Worm (Caenorhabditis elegans) whole organism, L1 larva: ENCODE results near the gene K09E2.3.

ENCODE experiments used
- C04F5.9 ChIP-seq: sonication (generic microtip); optimal IDR thresholded peaks from 2 replicates; lab custom pipeline; 2016; ENCODE audit warnings: missing genetic modification characterization, missing compliant biosample characterization
- C16A3.4 ChIP-seq: fragments of 150-350 bp; optimal IDR thresholded peaks from 2 replicates; lab custom pipeline; 2014; ENCODE audit warnings: missing biosample characterization, missing genetic modification characterization
- F16B12.6 ChIP-seq: fragments of 150-350 bp; optimal IDR thresholded peaks from 2 replicates; lab custom pipeline; 2014; ENCODE audit warnings: missing biosample characterization, missing genetic modification characterization
- Y116A8C.19 ChIP-seq: sonication (generic microtip); optimal IDR thresholded peaks from 2 replicates; lab custom pipeline; 2016; ENCODE audit warnings: missing compliant biosample characterization, missing genetic modification characterization, borderline replicate concordance
- blmp-1 ChIP-seq: fragments of 150-350 bp; optimal IDR thresholded peaks from 2 replicates; lab custom pipeline; 2014; ENCODE audit warnings: missing biosample characterization, missing genetic modification characterization
- ceh-8 ChIP-seq: fragments of 200-800 bp; sonication (Bioruptor generic); optimal IDR thresholded peaks from 2 replicates; lab custom pipeline; 2018; ENCODE audit warnings: mild to moderate bottlenecking, missing genetic modification characterization, moderate library complexity, missing compliant biosample characterization
- ceh-82 ChIP-seq, 3 experiments: fragments of 150-350 bp in 1 of 3; sonication (generic microtip) in 2 of 3; optimal IDR thresholded peaks; 2 replicates each; lab custom pipeline; 2014 to 2017; ENCODE audit warnings: missing biosample characterization in 3 of 3, missing genetic modification characterization in 3 of 3
- ceh-88 ChIP-seq: fragments of 200-800 bp; sonication (Bioruptor generic); IDR thresholded peaks from 2 replicates; pipeline ENCODE4 v1.3.6; 2022; ENCODE audit warnings: missing genetic modification characterization, missing compliant biosample characterization
- ceh-90 ChIP-seq: sonication (generic microtip); optimal IDR thresholded peaks from 2 replicates; lab custom pipeline; 2016; ENCODE audit warnings: missing genetic modification characterization, missing compliant biosample characterization
- ces-1 ChIP-seq: fragments of 150-350 bp; optimal IDR thresholded peaks from 2 replicates; lab custom pipeline; 2014; ENCODE audit warnings: missing biosample characterization, missing genetic modification reagents, missing genetic modification characterization
- dpl-1 ChIP-seq, 3 experiments: fragments of 150-350 bp in 2 of 3; sonication (generic microtip) in 1 of 3; optimal IDR thresholded peaks; 2 replicates each; lab custom pipeline; 2014 to 2017; ENCODE audit warnings: missing biosample characterization in 3 of 3, missing genetic modification characterization in 3 of 3, missing genetic modification reagents in 3 of 3
- dsc-1 ChIP-seq: sonication (generic microtip); optimal IDR thresholded peaks from 2 replicates; lab custom pipeline; 2016; ENCODE audit warnings: mild to moderate bottlenecking, missing genetic modification characterization, missing compliant biosample characterization
- efl-1 ChIP-seq, 4 experiments: fragments of 150-350 bp; optimal IDR thresholded peaks in 3 of 4; peaks in 1 of 4; 1 replicate in 1 of 4; 2 replicates in 3 of 4; lab custom pipeline; 2014; ENCODE audit warnings: missing biosample characterization in 2 of 4, missing genetic modification characterization in 2 of 4, missing genetic modification reagents in 2 of 4
- elt-2 ChIP-seq: sonication (generic microtip); optimal IDR thresholded peaks from 2 replicates; lab custom pipeline; 2016; ENCODE audit warnings: missing genetic modification characterization, mild to moderate bottlenecking, inconsistent platforms, missing compliant biosample characterization, missing genetic modification reagents
- elt-3 ChIP-seq, 6 experiments: fragments of 150-350 bp in 1 of 6; sonication (generic microtip); optimal IDR thresholded peaks; 2 replicates each; lab custom pipeline; 2017 to 2018; ENCODE audit warnings: missing biosample characterization in 6 of 6, missing genetic modification characterization in 6 of 6, inconsistent platforms in 1 of 6
- fkh-10 ChIP-seq: sonication (generic microtip); optimal IDR thresholded peaks from 2 replicates; lab custom pipeline; 2017; ENCODE audit warnings: missing biosample characterization, missing genetic modification reagents, missing genetic modification characterization
- fkh-4 ChIP-seq: sonication (generic microtip); optimal IDR thresholded peaks from 2 replicates; lab custom pipeline; 2016; ENCODE audit warnings: missing compliant biosample characterization, missing genetic modification characterization, borderline replicate concordance
- grh-1 ChIP-seq: fragments of 200-800 bp; sonication (Bioruptor generic); IDR thresholded peaks from 2 replicates; pipeline ENCODE4 v1.3.6; 2022; ENCODE audit warnings: missing genetic modification reagents, missing genetic modification characterization, missing compliant biosample characterization
- lin-14 ChIP-seq: fragments of 200-800 bp; sonication (Bioruptor generic); optimal IDR thresholded peaks from 2 replicates; lab custom pipeline; 2018; ENCODE audit warnings: mild to moderate bottlenecking, missing genetic modification characterization, moderate library complexity, missing compliant biosample characterization
- lin-35 ChIP-seq, 2 experiments: fragments of 150-350 bp; optimal IDR thresholded peaks; 2 replicates each; lab custom pipeline; 2014; ENCODE audit warnings: missing biosample characterization in 2 of 2, missing genetic modification characterization in 2 of 2, missing genetic modification reagents in 2 of 2
- lir-3 ChIP-seq: sonication (generic microtip); optimal IDR thresholded peaks from 2 replicates; lab custom pipeline; 2016; ENCODE audit warnings: mild to moderate bottlenecking, missing genetic modification characterization, moderate library complexity, missing compliant biosample characterization; ENCODE audit not compliant: poor library complexity
- lsy-2 ChIP-seq, 2 experiments: fragments of 150-350 bp; optimal IDR thresholded peaks; 2 replicates each; lab custom pipeline; 2014; ENCODE audit warnings: missing biosample characterization in 2 of 2, missing genetic modification characterization in 2 of 2
- mdl-1 ChIP-seq, 2 experiments: fragments of 150-350 bp; optimal IDR thresholded peaks; 2 replicates each; lab custom pipeline; 2014 to 2017; ENCODE audit warnings: missing biosample characterization in 2 of 2, missing genetic modification characterization in 2 of 2, inconsistent platforms in 1 of 2
- mep-1 ChIP-seq: fragments of 150-350 bp; optimal IDR thresholded peaks from 2 replicates; lab custom pipeline; 2014; ENCODE audit warnings: missing biosample characterization, missing genetic modification characterization
- nhr-11 ChIP-seq: fragments of 150-350 bp; optimal IDR thresholded peaks from 2 replicates; lab custom pipeline; 2014; ENCODE audit warnings: missing biosample characterization, missing genetic modification characterization
- nhr-19 ChIP-seq: fragments of 200-800 bp; sonication (Bioruptor generic); conservative IDR thresholded peaks from 2 replicates; pipeline ENCODE4 v1.3.6; 2022; ENCODE audit warnings: missing genetic modification characterization, missing compliant biosample characterization
- nhr-20 ChIP-seq: sonication (generic microtip); optimal IDR thresholded peaks from 2 replicates; lab custom pipeline; 2016; ENCODE audit warnings: mild to moderate bottlenecking, missing genetic modification characterization, missing compliant biosample characterization
- nhr-47 ChIP-seq: sonication (generic microtip); optimal IDR thresholded peaks from 2 replicates; lab custom pipeline; 2016; ENCODE audit warnings: mild to moderate bottlenecking, missing genetic modification characterization, moderate library complexity, missing compliant biosample characterization
- nhr-71 ChIP-seq: sonication (generic microtip); optimal IDR thresholded peaks from 2 replicates; lab custom pipeline; 2016; ENCODE audit warnings: mild to moderate bottlenecking, missing genetic modification characterization, moderate library complexity, missing compliant biosample characterization
- nhr-85 ChIP-seq: sonication (generic microtip); peaks from one replicate; lab custom pipeline; 2016; ENCODE audit warnings: missing genetic modification characterization, inconsistent platforms, missing compliant biosample characterization
- nhr-90 ChIP-seq: sonication (generic microtip); optimal IDR thresholded peaks from 2 replicates; lab custom pipeline; 2016; ENCODE audit warnings: mild to moderate bottlenecking, missing genetic modification characterization, missing compliant biosample characterization; ENCODE audit not compliant: poor library complexity
- pag-3 ChIP-seq: sonication (generic microtip); optimal IDR thresholded peaks from 2 replicates; lab custom pipeline; 2017; ENCODE audit warnings: missing genetic modification characterization, mild to moderate bottlenecking, missing compliant biosample characterization, antibody characterized with exemption, borderline replicate concordance; ENCODE audit not compliant: insufficient read depth
- skn-1 ChIP-seq: fragments of 150-350 bp; optimal IDR thresholded peaks from 2 replicates; lab custom pipeline; 2014; ENCODE audit warnings: missing biosample characterization, missing genetic modification characterization
- snpc-4 ChIP-seq: fragments of 150-350 bp; optimal IDR thresholded peaks from 2 replicates; lab custom pipeline; 2014; ENCODE audit warnings: missing biosample characterization, missing genetic modification characterization
- snu-23 ChIP-seq: sonication (generic microtip); optimal IDR thresholded peaks from 2 replicates; lab custom pipeline; 2016; ENCODE audit warnings: missing genetic modification characterization, missing compliant biosample characterization
- sup-37 ChIP-seq: fragments of 200-800 bp; sonication (Bioruptor generic); optimal IDR thresholded peaks from 2 replicates; lab custom pipeline; 2018; ENCODE audit warnings: mild to moderate bottlenecking, missing genetic modification characterization, missing compliant biosample characterization
- swsn-7 ChIP-seq: sonication (generic microtip); optimal IDR thresholded peaks from 2 replicates; lab custom pipeline; 2016; ENCODE audit warnings: missing genetic modification characterization, missing compliant biosample characterization
- tbx-2 ChIP-seq: sonication (generic microtip); optimal IDR thresholded peaks from 2 replicates; lab custom pipeline; 2016; ENCODE audit warnings: missing genetic modification characterization, missing compliant biosample characterization
- unc-130 ChIP-seq: fragments of 150-350 bp; optimal IDR thresholded peaks from 2 replicates; lab custom pipeline; 2017; ENCODE audit warnings: missing biosample characterization, missing genetic modification characterization, inconsistent platforms
- unc-62 ChIP-seq: fragments of 150-350 bp; optimal IDR thresholded peaks from 2 replicates; lab custom pipeline; 2014; ENCODE audit warnings: missing biosample characterization, missing genetic modification reagents, missing genetic modification characterization
- unc-98 ChIP-seq: fragments of 200-800 bp; sonication (Bioruptor generic); IDR thresholded peaks from 2 replicates; pipeline ENCODE4 v1.3.6; 2022; ENCODE audit warnings: missing genetic modification characterization, missing compliant biosample characterization

Gene K09E2.3

DNA sequence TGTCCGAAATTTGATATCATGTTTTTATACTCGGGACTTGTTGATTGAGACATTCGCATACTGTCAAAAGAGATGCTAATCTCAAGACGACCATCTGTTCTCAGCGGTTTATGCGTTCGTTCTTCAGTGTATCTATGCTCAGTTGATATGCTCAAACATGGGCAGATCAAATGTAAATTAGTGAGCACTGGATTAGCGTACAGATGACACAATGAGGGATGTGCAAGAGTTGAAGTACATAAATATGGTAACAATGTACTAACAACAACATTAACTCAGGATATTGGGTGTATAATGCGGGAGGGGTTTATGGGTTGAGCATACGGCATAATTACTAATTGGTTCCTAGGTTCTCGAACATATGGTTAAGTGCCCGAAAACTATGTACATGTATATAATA is 10.4 kb upstream of the K09E2.3 start:
- TF ChIP-seq efl-1 (optimal IDR thresholded peaks at IDR 0.05; lab: Kevin White, UChicago), result no peak
- no peak for TF ChIP-seq efl-1 (GFP tag; optimal IDR thresholded peaks at IDR 0.05 in 1 of 2; lab: Kevin White, UChicago)
- TF ChIP-seq unc-98 (GFP tag; lab: Robert Waterston, UW), result no peak
- no peak for TF ChIP-seq pag-3 (tag; lab: Kevin White, UChicago)
- TF ChIP-seq mdl-1 (tag; optimal IDR thresholded peaks at IDR 0.05; lab: Kevin White, UChicago), result no peak
- TF ChIP-seq unc-130, result no peak
- TF ChIP-seq fkh-10 (GFP tag; lab: Kevin White, UChicago), result no peak
- no peak for TF ChIP-seq ceh-90 (tag; lab: Kevin White, UChicago)
- TF ChIP-seq Y116A8C.19 (tag; lab: Kevin White, UChicago), result no peak
- no peak for TF ChIP-seq dsc-1 (tag; lab: Kevin White, UChicago)
- no peak for TF ChIP-seq fkh-4 (tag; lab: Kevin White, UChicago)
- TF ChIP-seq F16B12.6 (tag; lab: Kevin White, UChicago), result no peak

ce11 chrX:8674514-8674913 is 1.6 kb downstream of the K09E2.3 start:
- TF ChIP-seq mep-1 (tag; lab: Kevin White, UChicago) (peak; percentile 47), efl-1 (optimal IDR thresholded peaks at IDR 0.05; lab: Kevin White, UChicago) (no peak), efl-1 (GFP tag; optimal IDR thresholded peaks at IDR 0.05 in 1 of 2; lab: Kevin White, UChicago) (peak in 1 of 2 experiments; percentile 95), nhr-71 (peak; percentile 87), dpl-1 (GFP tag; optimal IDR thresholded peaks at IDR 0.05; lab: Kevin White, UChicago) (peak in 2 of 3 experiments; percentile 14 to 39), blmp-1 (tag; lab: Kevin White, UChicago) (peak; percentile 15), pag-3 (tag; lab: Kevin White, UChicago) (peak; percentile 24), skn-1 (tag; lab: Kevin White, UChicago) (no peak), C16A3.4 (tag; lab: Kevin White, UChicago) (peak; percentile 5), ces-1 (GFP tag; lab: Kevin White, UChicago) (no peak), unc-62 (GFP tag; lab: Kevin White, UChicago) (no peak), nhr-47 (tag; lab: Kevin White, UChicago) (peak; percentile 55), lin-14 (GFP tag; lab: Kevin White, UChicago) (peak; percentile 90), snpc-4 (no peak), grh-1 (GFP tag; lab: Robert Waterston, UW) (peak; percentile 37; the same call in 1 of the 2 replicates), nhr-11 (tag; lab: Kevin White, UChicago) (no peak), mdl-1 (tag; optimal IDR thresholded peaks at IDR 0.05; lab: Kevin White, UChicago) (peak in 1 of 2 experiments; percentile 88), sup-37 (GFP tag; lab: Kevin White, UChicago) (no peak), nhr-90 (tag; lab: Kevin White, UChicago) (peak; percentile 83), elt-2 (peak; percentile 88), nhr-19 (peak; percentile 67), snu-23 (peak; percentile 71), C04F5.9 (no peak), dsc-1 (tag; lab: Kevin White, UChicago) (no peak), ceh-88 (GFP tag; lab: Robert Waterston, UW) (no peak), ceh-8 (GFP tag; lab: Kevin White, UChicago) (no peak), nhr-85 (tag; lab: Kevin White, UChicago) (peak; percentile 98), lir-3 (tag; lab: Kevin White, UChicago) (peak; percentile 24), nhr-20 (peak; percentile 94), lin-35 (GFP tag; optimal IDR thresholded peaks at IDR 0.05; lab: Kevin White, UChicago) (peak in 1 of 2 experiments; percentile 86), ceh-82 (tag; optimal IDR thresholded peaks at IDR 0.05; lab: Kevin White, UChicago) (no peak), elt-3 (tag; optimal IDR thresholded peaks at IDR 0.05; lab: Kevin White, UChicago) (peak in 2 of 6 experiments; percentile 57 to 58), lsy-2 (tag; optimal IDR thresholded peaks at IDR 0.05; lab: Kevin White, UChicago) (peak; percentile 10 to 33), tbx-2 (tag; lab: Kevin White, UChicago) (peak; percentile 66), swsn-7 (tag; lab: Kevin White, UChicago) (peak; percentile 3), Y116A8C.19 (tag; lab: Kevin White, UChicago) (no peak), unc-130 (peak; percentile 3)
